Worm (Caenorhabditis elegans) whole organism, midembryonic: ENCODE measurements around the gene btf-1.

Experiments used
- T22C8.4 ChIP-seq: fragments of 200-800 bp; sonication (Bioruptor generic); IDR thresholded peaks from 2 replicates; pipeline ENCODE4 v1.3.6; 2022; ENCODE audit warnings: missing genetic modification characterization, missing compliant biosample characterization
- cog-1 ChIP-seq: sonication (generic microtip); optimal IDR thresholded peaks from 2 replicates; lab custom pipeline; 2016; ENCODE audit warnings: missing genetic modification characterization, missing compliant biosample characterization
- flt-1 ChIP-seq: fragments of 200-800 bp; sonication (Bioruptor generic); IDR thresholded peaks from 2 replicates; pipeline ENCODE4 v1.3.6; 2022; ENCODE audit warnings: missing genetic modification characterization, missing compliant biosample characterization
- klf-2 ChIP-seq: fragments of 200-800 bp; sonication (Bioruptor generic); conservative IDR thresholded peaks from 2 replicates; pipeline ENCODE4 v1.3.6; 2022; ENCODE audit warnings: missing genetic modification reagents, missing genetic modification characterization, missing compliant biosample characterization
- med-1 ChIP-seq: sonication (generic microtip); optimal IDR thresholded peaks from 2 replicates; lab custom pipeline; 2017; ENCODE audit warnings: missing genetic modification characterization, mild to moderate bottlenecking, missing compliant biosample characterization, antibody characterized with exemption, missing genetic modification reagents; ENCODE audit not compliant: insufficient read depth
- ref-1 ChIP-seq: fragments of 200-800 bp; sonication (Bioruptor generic); conservative IDR thresholded peaks from 2 replicates; pipeline ENCODE4 v1.3.6; 2022; ENCODE audit warnings: missing genetic modification reagents, missing genetic modification characterization, missing compliant biosample characterization
- tab-1 ChIP-seq: fragments of 200-800 bp; sonication (Bioruptor generic); IDR thresholded peaks from 2 replicates; pipeline ENCODE4 v1.3.6; 2022; ENCODE audit warnings: missing genetic modification characterization, missing compliant biosample characterization
- ztf-23 ChIP-seq: fragments of 200-800 bp; sonication (Bioruptor generic); IDR thresholded peaks from 2 replicates; pipeline ENCODE4 v1.3.6; 2022; ENCODE audit warnings: missing genetic modification reagents, missing genetic modification characterization, missing compliant biosample characterization
- ztf-29 ChIP-seq: fragments of 200-800 bp; sonication (Bioruptor generic); IDR thresholded peaks from 2 replicates; pipeline ENCODE4 v1.3.6; 2022; ENCODE audit warnings: missing genetic modification reagents, missing genetic modification characterization, missing compliant biosample characterization

btf-1 gene

ce11 chrII:13237829-13238404, 38.0 kb downstream of the btf-1 start, which contains the start of gene romo-1:
TSS of gene romo-1 (minus strand) at chrII:13237907.
- TF ChIP-seq med-1 (GFP tag; lab: Kevin White, UChicago) (no peak), tab-1 (GFP tag; lab: Robert Waterston, UW) (no peak), flt-1 (GFP tag; lab: Robert Waterston, UW) (no peak), cog-1 (no peak), ref-1 (GFP tag; lab: Robert Waterston, UW) (no peak), ztf-29 (GFP tag; lab: Robert Waterston, UW) (no peak), T22C8.4 (GFP tag; lab: Robert Waterston, UW) (no peak), klf-2 (GFP tag; lab: Robert Waterston, UW) (no peak), ztf-23 (GFP tag; lab: Robert Waterston, UW) (no peak)

DNA sequence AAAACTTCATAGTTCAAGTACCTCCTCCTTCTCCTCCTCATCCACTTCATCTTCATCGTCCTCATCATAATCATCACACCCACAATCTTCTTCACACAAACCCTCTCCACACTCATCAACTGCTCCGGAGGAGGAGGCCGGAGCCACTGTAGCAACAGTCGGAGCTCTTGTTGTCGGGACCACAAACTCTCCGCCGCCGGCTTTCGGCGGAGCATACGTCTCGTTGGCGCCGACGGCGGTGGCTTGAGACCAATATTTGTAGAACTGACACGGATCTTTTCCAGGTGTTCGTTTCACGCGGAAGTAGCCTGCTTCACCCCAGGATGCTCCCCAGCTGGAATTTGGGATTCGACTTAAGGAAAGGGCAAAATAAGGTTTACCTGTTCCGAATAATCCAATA, 39.6 kb downstream of the btf-1 start:
- TF ChIP-seq flt-1 (GFP tag; lab: Robert Waterston, UW) (no peak), ref-1 (GFP tag; lab: Robert Waterston, UW) (no peak), med-1 (GFP tag; lab: Kevin White, UChicago) (no peak), tab-1 (GFP tag; lab: Robert Waterston, UW) (no peak), ztf-23 (GFP tag; lab: Robert Waterston, UW) (no peak), klf-2 (GFP tag; lab: Robert Waterston, UW) (no peak), cog-1 (no peak), ztf-29 (GFP tag; lab: Robert Waterston, UW) (no peak), T22C8.4 (GFP tag; lab: Robert Waterston, UW) (no peak)

ce11 chrII:13243021-13243420, 43.1 kb downstream of the btf-1 start, which contains the start of gene F15D4.4:
TSS of gene F15D4.4 (minus strand) at chrII:13243121.
- TF ChIP-seq cog-1 = no peak
- no peak for TF ChIP-seq T22C8.4 (GFP tag; lab: Robert Waterston, UW)
- TF ChIP-seq ztf-29 (GFP tag; lab: Robert Waterston, UW) = no peak
- TF ChIP-seq klf-2 (GFP tag; lab: Robert Waterston, UW) = no peak
- TF ChIP-seq tab-1 (GFP tag; lab: Robert Waterston, UW) = no peak
- TF ChIP-seq ref-1 (GFP tag; lab: Robert Waterston, UW) = no peak
- no peak for TF ChIP-seq med-1 (GFP tag; lab: Kevin White, UChicago)
- no peak for TF ChIP-seq ztf-23 (GFP tag; lab: Robert Waterston, UW)
- no peak for TF ChIP-seq flt-1 (GFP tag; lab: Robert Waterston, UW)

- no peak for TF ChIP-seq tab-1 (GFP tag; lab: Robert Waterston, UW)
- no peak for TF ChIP-seq cog-1
- TF ChIP-seq flt-1 (GFP tag; lab: Robert Waterston, UW) = no peak
- TF ChIP-seq ztf-23 (GFP tag; lab: Robert Waterston, UW) = no peak
- no peak for TF ChIP-seq ztf-29 (GFP tag; lab: Robert Waterston, UW)
- TF ChIP-seq klf-2 (GFP tag; lab: Robert Waterston, UW) = no peak
- no peak for TF ChIP-seq ref-1 (GFP tag; lab: Robert Waterston, UW)
- no peak for TF ChIP-seq med-1 (GFP tag; lab: Kevin White, UChicago)
- no peak for TF ChIP-seq T22C8.4 (GFP tag; lab: Robert Waterston, UW)
Measured at ce11 chrII:13245076-13245475, 45.1 kb downstream of the btf-1 start, which contains the start of gene F15D4.5. TSS of gene F15D4.5 (plus strand) at chrII:13245376.

ce11 chrII:13248886-13249285, 48.9 kb downstream of the btf-1 start, which contains the start of gene F15D4.6:
TSS of gene F15D4.6 (plus strand) at chrII:13249186.
- TF ChIP-seq med-1 (GFP tag; lab: Kevin White, UChicago) = no peak
- no peak for TF ChIP-seq ztf-29 (GFP tag; lab: Robert Waterston, UW)
- no peak for TF ChIP-seq tab-1 (GFP tag; lab: Robert Waterston, UW)
- TF ChIP-seq cog-1 = no peak
- no peak for TF ChIP-seq T22C8.4 (GFP tag; lab: Robert Waterston, UW)
- no peak for TF ChIP-seq ztf-23 (GFP tag; lab: Robert Waterston, UW)
- no peak for TF ChIP-seq klf-2 (GFP tag; lab: Robert Waterston, UW)
- no peak for TF ChIP-seq flt-1 (GFP tag; lab: Robert Waterston, UW)
- TF ChIP-seq ref-1 (GFP tag; lab: Robert Waterston, UW) = no peak

DNA sequence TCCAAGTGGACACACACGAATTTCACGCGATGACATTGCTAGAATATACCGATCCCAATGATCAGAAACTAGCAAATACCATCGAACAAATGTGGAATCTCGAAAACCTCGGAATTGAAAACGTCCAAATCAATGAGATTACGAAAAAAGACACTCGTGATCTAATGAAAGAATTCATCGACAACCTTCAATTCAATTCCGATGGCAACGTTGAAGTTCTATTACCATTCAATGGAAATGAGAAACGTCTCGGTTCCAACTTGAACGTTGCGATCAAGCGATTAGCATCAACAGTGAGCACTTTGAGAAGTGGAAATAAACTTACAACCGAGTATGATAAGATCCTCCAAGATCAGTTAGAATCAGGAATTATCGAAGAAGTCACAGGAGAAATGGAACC, 55.3 kb downstream of the btf-1 start:
- TF ChIP-seq med-1 (GFP tag; lab: Kevin White, UChicago) (no peak), T22C8.4 (GFP tag; lab: Robert Waterston, UW) (no peak), cog-1 (no peak), ztf-23 (GFP tag; lab: Robert Waterston, UW) (no peak), ref-1 (GFP tag; lab: Robert Waterston, UW) (no peak), tab-1 (GFP tag; lab: Robert Waterston, UW) (no peak), flt-1 (GFP tag; lab: Robert Waterston, UW) (no peak)

- TF ChIP-seq T22C8.4 (GFP tag; lab: Robert Waterston, UW) (no peak), klf-2 (GFP tag; lab: Robert Waterston, UW) (no peak), ztf-29 (GFP tag; lab: Robert Waterston, UW) (no peak), ztf-23 (GFP tag; lab: Robert Waterston, UW) (no peak), flt-1 (GFP tag; lab: Robert Waterston, UW) (no peak), ref-1 (GFP tag; lab: Robert Waterston, UW) (no peak), tab-1 (GFP tag; lab: Robert Waterston, UW) (no peak), cog-1 (no peak), med-1 (GFP tag; lab: Kevin White, UChicago) (no peak)
Measured at ce11 chrII:13260540-13260939, 60.6 kb downstream of the btf-1 start.
